Worm (Caenorhabditis elegans): Measurements from ENCODE around the gene scav-1.

- TF ChIP-seq lsy-2 (tag; optimal IDR thresholded peaks at IDR 0.05), result no peak
- no peak for TF ChIP-seq pha-4 (tag; optimal IDR thresholded peaks at IDR 0.05)
- no peak for TF ChIP-seq mab-5 (tag; optimal IDR thresholded peaks at IDR 0.05)
- TF ChIP-seq elt-3 (tag; optimal IDR thresholded peaks at IDR 0.05), result no peak
- TF ChIP-seq flh-1 (GFP tag; optimal IDR thresholded peaks at IDR 0.05), result no peak
These were observed 36.2 kb downstream of the scav-1 start, which contains the start of gene chtl-1 for ce11 chrX:5364222-5364621.

All from whole organism, mixed stage, embryonic.